Fruit fly (Drosophila melanogaster): Measurements from ENCODE around the gene nerfin-2.

nerfin-2 gene

DNA sequence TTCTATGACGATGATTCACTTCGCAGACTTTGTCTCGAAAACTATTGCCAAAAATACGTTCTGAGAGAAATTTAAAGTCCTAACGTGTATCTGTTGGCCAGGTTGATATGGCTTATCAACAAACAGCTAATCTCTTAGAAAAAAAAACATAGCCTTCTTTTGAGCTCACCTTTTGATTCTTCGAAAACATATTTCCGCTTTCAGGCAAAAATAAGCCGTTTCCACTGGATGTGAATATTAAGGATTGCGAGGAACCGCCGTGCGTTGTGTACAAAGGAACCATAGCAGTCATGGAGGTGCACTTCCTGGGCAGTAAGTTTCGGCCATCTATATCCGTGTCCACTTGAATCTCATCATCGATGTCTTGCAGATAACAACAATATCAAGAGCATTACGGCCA is 17.4 kb upstream of the nerfin-2 start:
- TF ChIP-seq CG4496 (GFP tag; IDR thresholded peaks at IDR 0.05) (no peak), CG32121 (GFP tag; IDR thresholded peaks at IDR 0.05) (no peak), CG15710 (tag; optimal IDR thresholded peaks at IDR 0.05) (no peak)

dm6 chr3R:10054278-10054975 is 16.5 kb upstream of the nerfin-2 start:
- TF ChIP-seq CG32121 (GFP tag; IDR thresholded peaks at IDR 0.05) = no peak
- no peak for TF ChIP-seq CG15710 (tag; optimal IDR thresholded peaks at IDR 0.05)
- TF ChIP-seq CG13204 (GFP tag; optimal IDR thresholded peaks at IDR 0.05) = no peak
- no peak for TF ChIP-seq EcR (GFP tag; optimal IDR thresholded peaks at IDR 0.05)
- no peak for TF ChIP-seq gl (tag; optimal IDR thresholded peaks at IDR 0.05)
- no peak for TF ChIP-seq CG12605 (GFP tag; IDR thresholded peaks at IDR 0.05)
- TF ChIP-seq CG8159 (tag; optimal IDR thresholded peaks at IDR 0.05) = no peak
- TF ChIP-seq CG9948 (tag; optimal IDR thresholded peaks at IDR 0.05) = no peak
- no peak for TF ChIP-seq rn (GFP tag; IDR thresholded peaks at IDR 0.05)
- no peak for TF ChIP-seq CG4496 (GFP tag; IDR thresholded peaks at IDR 0.05)
- no peak for TF ChIP-seq Pif1B (GFP tag; optimal IDR thresholded peaks at IDR 0.05)
- TF ChIP-seq CG14655 (GFP tag; optimal IDR thresholded peaks at IDR 0.05) = no peak

dm6 chr3R:10055004-10055403 is 15.9 kb upstream of the nerfin-2 start:
- TF ChIP-seq EcR (GFP tag; optimal IDR thresholded peaks at IDR 0.05) (no peak), Ets98B (GFP tag; IDR thresholded peaks at IDR 0.05) (no peak), CG9948 (tag; optimal IDR thresholded peaks at IDR 0.05) (no peak), Pif1B (GFP tag; optimal IDR thresholded peaks at IDR 0.05) (no peak), CG14655 (GFP tag; optimal IDR thresholded peaks at IDR 0.05) (no peak), CG10348 (GFP tag; IDR thresholded peaks at IDR 0.05) (no peak), CG8301 (tag; optimal IDR thresholded peaks at IDR 0.05) (no peak), CG8159 (tag; optimal IDR thresholded peaks at IDR 0.05) (no peak), Snoo (tag; optimal IDR thresholded peaks at IDR 0.05) (no peak), CG17806 (tag; optimal IDR thresholded peaks at IDR 0.05) (no peak), D1 (tag; optimal IDR thresholded peaks at IDR 0.05) (no peak), CG12605 (GFP tag; IDR thresholded peaks at IDR 0.05) (no peak), CG32121 (GFP tag; IDR thresholded peaks at IDR 0.05) (no peak), CG13204 (GFP tag; optimal IDR thresholded peaks at IDR 0.05) (no peak), Pif1A (GFP tag; optimal IDR thresholded peaks at IDR 0.05) (no peak), gl (tag; optimal IDR thresholded peaks at IDR 0.05) (no peak), rn (GFP tag; IDR thresholded peaks at IDR 0.05) (no peak)

DNA sequence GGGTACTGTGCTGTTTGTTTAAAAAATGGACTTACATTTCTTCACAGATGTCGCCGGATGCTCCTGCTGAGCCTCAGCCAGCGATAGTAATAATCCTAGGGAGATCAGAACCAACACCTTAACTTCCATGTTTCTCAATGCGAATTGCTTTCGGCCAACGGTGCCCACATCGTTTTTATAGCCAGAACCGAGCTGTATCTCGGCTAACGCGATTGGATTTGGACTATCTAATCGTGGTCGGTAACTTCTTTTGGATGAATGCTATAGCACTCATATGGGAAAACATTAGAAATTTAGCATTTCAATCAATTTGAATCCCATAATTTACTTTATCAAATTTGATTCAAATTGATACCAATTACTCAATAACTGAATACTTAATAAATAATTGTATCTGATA is 15.0 kb upstream of the nerfin-2 start, which contains the start of gene Npc2d:
Gene Npc2d (minus strand): TSS at position 133 of the 400 bp plus-strand sequence.
- TF ChIP-seq Snoo (tag; optimal IDR thresholded peaks at IDR 0.05) = no peak
- TF ChIP-seq D1 (tag; optimal IDR thresholded peaks at IDR 0.05) = no peak
- TF ChIP-seq Pif1B (GFP tag; optimal IDR thresholded peaks at IDR 0.05) = no peak
- no peak for TF ChIP-seq CG4496 (GFP tag; IDR thresholded peaks at IDR 0.05)
- TF ChIP-seq Pif1A (GFP tag; optimal IDR thresholded peaks at IDR 0.05) = no peak
- no peak for TF ChIP-seq CG9948 (tag; optimal IDR thresholded peaks at IDR 0.05)
- TF ChIP-seq CG10348 (GFP tag; IDR thresholded peaks at IDR 0.05) = no peak
- no peak for TF ChIP-seq CG13204 (GFP tag; optimal IDR thresholded peaks at IDR 0.05)

- TF ChIP-seq CG15710 (tag; optimal IDR thresholded peaks at IDR 0.05) = no peak
- no peak for TF ChIP-seq CG17806 (tag; optimal IDR thresholded peaks at IDR 0.05)
- TF ChIP-seq CG14655 (GFP tag; optimal IDR thresholded peaks at IDR 0.05) = no peak
- TF ChIP-seq Ets98B (GFP tag; IDR thresholded peaks at IDR 0.05) = no peak
- no peak for TF ChIP-seq CG12605 (GFP tag; IDR thresholded peaks at IDR 0.05)
- TF ChIP-seq Pif1A (GFP tag; optimal IDR thresholded peaks at IDR 0.05) = no peak
- no peak for TF ChIP-seq D1 (tag; optimal IDR thresholded peaks at IDR 0.05)
- no peak for TF ChIP-seq CG34367 (tag; optimal IDR thresholded peaks at IDR 0.05)
- no peak for TF ChIP-seq CG8301 (tag; optimal IDR thresholded peaks at IDR 0.05)
- no peak for TF ChIP-seq CG32121 (GFP tag; IDR thresholded peaks at IDR 0.05)
- TF ChIP-seq Pif1B (GFP tag; optimal IDR thresholded peaks at IDR 0.05) = no peak
- no peak for TF ChIP-seq CG9948 (tag; optimal IDR thresholded peaks at IDR 0.05)
- no peak for TF ChIP-seq CG10348 (GFP tag; IDR thresholded peaks at IDR 0.05)
- no peak for TF ChIP-seq fd96Ca (GFP tag; IDR thresholded peaks at IDR 0.05)
- TF ChIP-seq EcR (GFP tag; optimal IDR thresholded peaks at IDR 0.05) = no peak
- TF ChIP-seq rn (GFP tag; IDR thresholded peaks at IDR 0.05) = no peak
- no peak for TF ChIP-seq CG13204 (GFP tag; optimal IDR thresholded peaks at IDR 0.05)
- no peak for TF ChIP-seq CG4496 (GFP tag; IDR thresholded peaks at IDR 0.05)
- no peak for TF ChIP-seq CG8159 (tag; optimal IDR thresholded peaks at IDR 0.05)
Observed at dm6 chr3R:10056647-10057046, 14.3 kb upstream of the nerfin-2 start.

dm6 chr3R:10059358-10059757 is 11.6 kb upstream of the nerfin-2 start:
- no peak for TF ChIP-seq CG13204 (GFP tag; optimal IDR thresholded peaks at IDR 0.05)
- no peak for TF ChIP-seq CG10348 (GFP tag; IDR thresholded peaks at IDR 0.05)
- no peak for TF ChIP-seq Pif1B (GFP tag; optimal IDR thresholded peaks at IDR 0.05)
- TF ChIP-seq D1 (tag; optimal IDR thresholded peaks at IDR 0.05) = no peak
- no peak for TF ChIP-seq CG32121 (GFP tag; IDR thresholded peaks at IDR 0.05)
- TF ChIP-seq CG15710 (tag; optimal IDR thresholded peaks at IDR 0.05) = no peak
- no peak for TF ChIP-seq Ets98B (GFP tag; IDR thresholded peaks at IDR 0.05)
- TF ChIP-seq fd96Ca (GFP tag; IDR thresholded peaks at IDR 0.05) = no peak
- no peak for TF ChIP-seq rn (GFP tag; IDR thresholded peaks at IDR 0.05)
- no peak for TF ChIP-seq Pif1A (GFP tag; optimal IDR thresholded peaks at IDR 0.05)
- no peak for TF ChIP-seq CG8301 (tag; optimal IDR thresholded peaks at IDR 0.05)
- TF ChIP-seq gl (tag; optimal IDR thresholded peaks at IDR 0.05) = no peak

Data from whole organism, pupa.